Worm (Caenorhabditis elegans): ENCODE data around the gene dnj-18.

ce11 chrIII:4689595-4689994, 8.3 kb upstream of the dnj-18 start:
- TF ChIP-seq Y79H2A.3 (GFP tag; conservative IDR thresholded peaks at IDR 0.05) (0 out of 2 replicates have a peak, but pooled peaks have one; percentile 44), F39B2.1 (GFP tag; IDR thresholded peaks at IDR 0.05) (0 out of 2 replicates have a peak, but pooled peaks have one; percentile 7)

Measured in whole organism, young adult.